Worm (Caenorhabditis elegans) whole organism, L4 larva: ENCODE measurements around the gene K03B4.6.
A peak's percentile ranks its signal among the peaks of the same experiment; 100 is the strongest.

Experiments
- F37D6.2 ChIP-seq: sonication (generic microtip); optimal IDR thresholded peaks from 2 replicates; lab custom pipeline; 2016; ENCODE audit warnings: mild to moderate bottlenecking, missing genetic modification characterization, missing compliant biosample characterization
- F44E2.7 ChIP-seq: fragments of 200-800 bp; sonication (Bioruptor generic); IDR thresholded peaks from 2 replicates; pipeline ENCODE4 v2.1.2; 2022; ENCODE audit warnings: missing genetic modification characterization, missing compliant biosample characterization
- R02D3.7 ChIP-seq: fragments of 150-350 bp; sonication (generic microtip); optimal IDR thresholded peaks from 3 replicates; lab custom pipeline; 2014; ENCODE audit warnings: missing biosample characterization, missing genetic modification characterization
- T26A8.4 ChIP-seq: fragments of 200-800 bp; sonication (Bioruptor generic); IDR thresholded peaks from 2 replicates; pipeline ENCODE4 v1.3.6; 2022; ENCODE audit warnings: missing genetic modification characterization, missing compliant biosample characterization
- Y48G9A.11 ChIP-seq: fragments of 200-800 bp; sonication (Bioruptor generic); IDR thresholded peaks from 2 replicates; pipeline ENCODE4 v1.3.6; 2022; ENCODE audit warnings: missing genetic modification reagents, missing genetic modification characterization, missing compliant biosample characterization
- Y5F2A.4 ChIP-seq: fragments of 200-800 bp; sonication (Bioruptor generic); optimal IDR thresholded peaks from 2 replicates; lab custom pipeline; 2018; ENCODE audit warnings: mild to moderate bottlenecking, missing genetic modification characterization, missing compliant biosample characterization
- Y75B8A.6 ChIP-seq: fragments of 200-800 bp; sonication (Bioruptor generic); IDR thresholded peaks from 2 replicates; pipeline ENCODE4 v1.3.6; 2022; ENCODE audit warnings: missing genetic modification reagents, missing genetic modification characterization, missing compliant biosample characterization
- ZK546.5 ChIP-seq, 2 experiments: sonication (generic microtip); optimal IDR thresholded peaks; 2 replicates each; lab custom pipeline; 2017; ENCODE audit warnings: missing biosample characterization in 2 of 2, missing genetic modification characterization in 2 of 2
- aly-2 ChIP-seq: sonication (generic microtip); optimal IDR thresholded peaks from 2 replicates; lab custom pipeline; 2018; ENCODE audit warnings: missing biosample characterization, missing genetic modification characterization
- attf-4 ChIP-seq: sonication (generic microtip); optimal IDR thresholded peaks from 3 replicates; lab custom pipeline; 2017; ENCODE audit warnings: missing biosample characterization, missing genetic modification characterization
- ceh-20 ChIP-seq: fragments of 200-800 bp; sonication (Bioruptor generic); IDR thresholded peaks from 2 replicates; pipeline ENCODE4 v1.3.6; 2022; ENCODE audit warnings: missing genetic modification reagents, missing genetic modification characterization, missing compliant biosample characterization
- ceh-28 ChIP-seq: fragments of 150-350 bp; optimal IDR thresholded peaks from 2 replicates; lab custom pipeline; 2014; ENCODE audit warnings: missing biosample characterization, missing genetic modification reagents, missing genetic modification characterization
- ceh-82 ChIP-seq: sonication (generic microtip); optimal IDR thresholded peaks from 2 replicates; lab custom pipeline; 2017; ENCODE audit warnings: missing biosample characterization, missing genetic modification characterization
- ces-1 ChIP-seq: fragments of 150-350 bp; sonication (generic microtip); optimal IDR thresholded peaks from 4 replicates; lab custom pipeline; 2014; ENCODE audit warnings: missing biosample characterization, missing genetic modification reagents, missing genetic modification characterization
- cey-2 ChIP-seq: sonication (generic microtip); optimal IDR thresholded peaks from 3 replicates; lab custom pipeline; 2017; ENCODE audit warnings: missing genetic modification characterization, mild to moderate bottlenecking, missing compliant biosample characterization, antibody characterized with exemption, borderline replicate concordance; ENCODE audit not compliant: insufficient read depth
- ctbp-1 ChIP-seq: fragments of 200-800 bp; sonication (Bioruptor generic); IDR thresholded peaks from 2 replicates; pipeline ENCODE4 v1.3.6; 2022; ENCODE audit warnings: missing genetic modification reagents, missing genetic modification characterization, missing compliant biosample characterization
- daf-12 ChIP-seq: fragments of 150-350 bp; optimal IDR thresholded peaks from 2 replicates; lab custom pipeline; 2014; ENCODE audit warnings: missing biosample characterization, missing genetic modification reagents, missing genetic modification characterization
- dmd-8 ChIP-seq: fragments of 200-800 bp; sonication (Bioruptor generic); IDR thresholded peaks from 2 replicates; pipeline ENCODE4 v1.3.6; 2022; ENCODE audit warnings: missing genetic modification characterization, missing compliant biosample characterization
- dmd-9 ChIP-seq: fragments of 200-800 bp; sonication (Bioruptor generic); IDR thresholded peaks from 2 replicates; pipeline ENCODE4 v1.3.6; 2022; ENCODE audit warnings: missing genetic modification reagents, missing genetic modification characterization, missing compliant biosample characterization
- dpl-1 ChIP-seq: fragments of 150-350 bp; optimal IDR thresholded peaks from 2 replicates; lab custom pipeline; 2014; ENCODE audit warnings: missing biosample characterization, missing genetic modification reagents, missing genetic modification characterization
- dve-1 ChIP-seq: sonication (generic microtip); optimal IDR thresholded peaks from 2 replicates; lab custom pipeline; 2017; ENCODE audit warnings: antibody characterized with exemption, mild to moderate bottlenecking, missing genetic modification characterization, missing compliant biosample characterization; ENCODE audit not compliant: insufficient read depth
- egl-27 ChIP-seq: sonication (generic microtip); optimal IDR thresholded peaks from 3 replicates; lab custom pipeline; 2017; ENCODE audit warnings: missing biosample characterization, missing genetic modification reagents, missing genetic modification characterization
- egl-43 ChIP-seq: fragments of 200-800 bp; sonication (Bioruptor generic); IDR thresholded peaks from 2 replicates; pipeline ENCODE4 v1.3.6; 2022; ENCODE audit warnings: missing genetic modification reagents, missing genetic modification characterization, missing compliant biosample characterization
- fos-1 ChIP-seq: fragments of 150-350 bp; optimal IDR thresholded peaks from 2 replicates; lab custom pipeline; 2014; ENCODE audit warnings: missing biosample characterization, missing genetic modification characterization
- hlh-30 ChIP-seq: sonication (generic microtip); optimal IDR thresholded peaks from 2 replicates; lab custom pipeline; 2017; ENCODE audit warnings: antibody characterized with exemption, mild to moderate bottlenecking, missing genetic modification characterization, missing compliant biosample characterization; ENCODE audit not compliant: insufficient read depth
- jun-1 ChIP-seq: fragments of 150-350 bp; optimal IDR thresholded peaks from 2 replicates; lab custom pipeline; 2014; ENCODE audit warnings: missing biosample characterization, missing genetic modification reagents, missing genetic modification characterization
- lim-7 ChIP-seq: fragments of 200-800 bp; sonication (Bioruptor generic); IDR thresholded peaks from 2 replicates; pipeline ENCODE4 v1.3.6; 2022; ENCODE audit warnings: missing genetic modification characterization, missing compliant biosample characterization
- lin-1 ChIP-seq: fragments of 200-800 bp; sonication (Bioruptor generic); IDR thresholded peaks from 2 replicates; pipeline ENCODE4 v1.3.6; 2022; ENCODE audit warnings: missing genetic modification reagents, missing genetic modification characterization, missing compliant biosample characterization
- lin-13 ChIP-seq: fragments of 150-350 bp; optimal IDR thresholded peaks from 2 replicates; lab custom pipeline; 2014; ENCODE audit warnings: missing biosample characterization, missing genetic modification reagents, missing genetic modification characterization
- lin-39 ChIP-seq: fragments of 150-350 bp; optimal IDR thresholded peaks from 2 replicates; lab custom pipeline; 2014; ENCODE audit warnings: missing biosample characterization, missing genetic modification reagents, missing genetic modification characterization
- lsy-2 ChIP-seq, 2 experiments: fragments of 150-350 bp in 1 of 2; sonication (generic microtip) in 1 of 2; optimal IDR thresholded peaks; 2 replicates each; lab custom pipeline; 2014 to 2017; ENCODE audit warnings: missing biosample characterization in 2 of 2, missing genetic modification characterization in 2 of 2
- madf-9 ChIP-seq: fragments of 200-800 bp; sonication (Bioruptor generic); conservative IDR thresholded peaks from 2 replicates; pipeline ENCODE4 v1.3.6; 2022; ENCODE audit warnings: missing genetic modification reagents, missing genetic modification characterization, missing compliant biosample characterization
- mdl-1 ChIP-seq, 2 experiments: fragments of 150-350 bp in 1 of 2; sonication (generic microtip) in 1 of 2; optimal IDR thresholded peaks; 2 replicates each; lab custom pipeline; 2014 to 2017; ENCODE audit warnings: missing biosample characterization in 2 of 2, missing genetic modification characterization in 2 of 2
- mes-2 ChIP-seq: sonication (generic microtip); optimal IDR thresholded peaks from 2 replicates; lab custom pipeline; 2016; ENCODE audit warnings: missing genotype, mild to moderate bottlenecking, missing genetic modification characterization, missing compliant biosample characterization; ENCODE audit not compliant: poor library complexity, severe bottlenecking
- nhr-111 ChIP-seq: fragments of 200-800 bp; sonication (Bioruptor generic); optimal IDR thresholded peaks from 2 replicates; lab custom pipeline; 2018; ENCODE audit warnings: mild to moderate bottlenecking, missing genetic modification characterization, missing compliant biosample characterization
- nhr-25 ChIP-seq: sonication (generic microtip); optimal IDR thresholded peaks from 2 replicates; lab custom pipeline; 2017; ENCODE audit warnings: missing genetic modification characterization, mild to moderate bottlenecking, missing compliant biosample characterization, antibody characterized with exemption, moderate library complexity, borderline replicate concordance; ENCODE audit not compliant: insufficient read depth
- nhr-42 ChIP-seq: fragments of 200-800 bp; sonication (Bioruptor generic); IDR thresholded peaks from 2 replicates; pipeline ENCODE4 v1.3.6; 2022; ENCODE audit warnings: missing genetic modification characterization, missing compliant biosample characterization
- nhr-76 ChIP-seq: fragments of 150-350 bp; optimal IDR thresholded peaks from 2 replicates; lab custom pipeline; 2014; ENCODE audit warnings: missing biosample characterization, missing genetic modification characterization
- pha-4 ChIP-seq, 2 experiments: fragments of 150-350 bp in 1 of 2; fragments of 200-800 bp in 1 of 2; sonication (Bioruptor generic) in 1 of 2; IDR thresholded peaks in 1 of 2; optimal IDR thresholded peaks in 1 of 2; 2 replicates each; pipeline versions ENCODE4 v1.3.6 to Lab custom; 2014 to 2022; ENCODE audit warnings: missing genetic modification characterization in 2 of 2, missing genetic modification reagents in 2 of 2, missing biosample characterization in 1 of 2, missing compliant biosample characterization in 1 of 2
- php-3 ChIP-seq: fragments of 200-800 bp; sonication (Bioruptor generic); IDR thresholded peaks from 2 replicates; pipeline ENCODE4 v1.3.6; 2022; ENCODE audit warnings: missing genetic modification reagents, missing genetic modification characterization, missing compliant biosample characterization
- saeg-2 ChIP-seq: fragments of 200-800 bp; sonication (Bioruptor generic); IDR thresholded peaks from 2 replicates; pipeline ENCODE4 v1.3.6; 2022; ENCODE audit warnings: missing genetic modification reagents, missing genetic modification characterization, missing compliant biosample characterization
- sdz-12 ChIP-seq: fragments of 200-800 bp; sonication (Bioruptor generic); optimal IDR thresholded peaks from 2 replicates; lab custom pipeline; 2018; ENCODE audit warnings: mild to moderate bottlenecking, missing genetic modification characterization, missing compliant biosample characterization
- snpc-1.2 ChIP-seq: fragments of 200-800 bp; sonication (Bioruptor generic); IDR thresholded peaks from 2 replicates; pipeline ENCODE4 v1.3.6; 2022; ENCODE audit warnings: missing genetic modification reagents, missing genetic modification characterization, missing compliant biosample characterization
- spr-3 ChIP-seq: fragments of 200-800 bp; sonication (Bioruptor generic); optimal IDR thresholded peaks from 2 replicates; lab custom pipeline; 2018; ENCODE audit warnings: mild to moderate bottlenecking, missing genetic modification characterization, missing compliant biosample characterization
- tag-97 ChIP-seq: fragments of 200-800 bp; sonication (Bioruptor generic); IDR thresholded peaks from 2 replicates; pipeline ENCODE4 v1.3.6; 2022; ENCODE audit warnings: missing genetic modification characterization, missing compliant biosample characterization
- vab-7 ChIP-seq: fragments of 200-800 bp; sonication (Bioruptor generic); IDR thresholded peaks from 2 replicates; pipeline ENCODE4 v1.3.6; 2022; ENCODE audit warnings: missing genetic modification reagents, missing genetic modification characterization, missing compliant biosample characterization
- zag-1 ChIP-seq: fragments of 150-350 bp; optimal IDR thresholded peaks from 2 replicates; lab custom pipeline; 2014; ENCODE audit warnings: missing biosample characterization, missing genetic modification characterization
- zfp-3 ChIP-seq: fragments of 200-800 bp; sonication (Bioruptor generic); conservative IDR thresholded peaks from 2 replicates; pipeline ENCODE4 v1.3.6; 2022; ENCODE audit warnings: missing genetic modification reagents, missing genetic modification characterization, missing compliant biosample characterization
- zip-2 ChIP-seq: fragments of 150-350 bp; optimal IDR thresholded peaks from 2 replicates; lab custom pipeline; 2014; ENCODE audit warnings: missing biosample characterization, missing genetic modification characterization
- ztf-11 ChIP-seq: fragments of 150-350 bp; optimal IDR thresholded peaks from 2 replicates; lab custom pipeline; 2014; ENCODE audit warnings: missing biosample characterization, missing genetic modification characterization

The K03B4.6 gene

DNA sequence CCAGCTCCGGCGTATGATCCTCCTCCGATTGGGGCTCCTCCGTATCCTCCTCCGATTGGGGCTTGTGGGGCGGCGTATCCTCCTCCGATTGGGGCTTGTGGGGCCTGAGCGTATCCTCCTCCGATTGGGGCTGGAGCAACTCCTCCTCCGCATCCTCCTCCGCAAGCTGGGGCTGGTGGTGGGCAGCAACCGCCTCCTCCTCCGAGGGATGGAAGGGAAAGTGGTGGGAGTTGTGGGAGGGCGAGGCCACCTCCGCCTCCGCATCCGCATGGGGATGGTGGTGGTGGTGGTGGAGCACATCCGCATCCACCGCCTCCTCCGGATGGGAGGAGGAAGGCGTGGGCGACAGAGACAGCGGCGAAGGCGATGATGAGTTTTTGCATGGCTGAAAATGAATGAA is 28.1 kb downstream of the K03B4.6 start, which contains the start of gene F41F3.3 (continued):
- TF ChIP-seq madf-9 (no peak), daf-12 (tag; lab: Kevin White, UChicago) (no peak), hlh-30 (no peak), ceh-20 (GFP tag; lab: Robert Waterston, UW) (no peak), vab-7 (GFP tag; lab: Robert Waterston, UW) (no peak), nhr-42 (no peak), nhr-25 (no peak), lim-7 (GFP tag; lab: Robert Waterston, UW) (0 out of 2 replicates have a peak, but pooled peaks have one; percentile 51), egl-43 (GFP tag; lab: Robert Waterston, UW) (peak; percentile 82), ceh-28 (tag; lab: Kevin White, UChicago) (no peak), dpl-1 (GFP tag; lab: Kevin White, UChicago) (no peak), zfp-3 (GFP tag; lab: Robert Waterston, UW) (no peak), ZK546.5 (tag; optimal IDR thresholded peaks at IDR 0.05; lab: Kevin White, UChicago) (no peak), ces-1 (GFP tag; lab: Kevin White, UChicago) (no peak), spr-3 (peak; percentile 10), ceh-82 (tag; lab: Kevin White, UChicago) (no peak), saeg-2 (GFP tag; lab: Robert Waterston, UW) (no peak), Y48G9A.11 (GFP tag; lab: Robert Waterston, UW) (no peak), dmd-9 (GFP tag; lab: Robert Waterston, UW) (no peak), mdl-1 (tag; optimal IDR thresholded peaks at IDR 0.05; lab: Kevin White, UChicago) (no peak), zag-1 (tag; lab: Kevin White, UChicago) (no peak), lin-1 (no peak), mes-2 (tag; lab: Kevin White, UChicago) (peak; percentile 30), aly-2 (no peak), zip-2 (tag; lab: Kevin White, UChicago) (no peak), jun-1 (tag; lab: Kevin White, UChicago) (no peak), php-3 (0 out of 2 replicates have a peak, but pooled peaks have one; percentile 48), cey-2 (tag; lab: Kevin White, UChicago) (no peak), snpc-1.2 (GFP tag; lab: Robert Waterston, UW) (peak; percentile 51; the same call in 1 of the 2 replicates), F44E2.7 (GFP tag; lab: Robert Waterston, UW) (no peak), ztf-11 (no peak), dve-1 (tag; lab: Kevin White, UChicago) (no peak), F37D6.2 (tag; lab: Kevin White, UChicago) (no peak), lin-13 (GFP tag; lab: Kevin White, UChicago) (no peak), nhr-111 (GFP tag; lab: Kevin White, UChicago) (no peak), egl-27 (no peak), nhr-76 (no peak), sdz-12 (peak; percentile 25), tag-97 (GFP tag; lab: Robert Waterston, UW) (no peak), ctbp-1 (GFP tag; lab: Robert Waterston, UW) (no peak), Y75B8A.6 (GFP tag; lab: Robert Waterston, UW) (no peak), fos-1 (tag; lab: Kevin White, UChicago) (no peak), attf-4 (tag; lab: Kevin White, UChicago) (no peak), lin-39 (tag; lab: Kevin White, UChicago) (no peak), T26A8.4 (GFP tag; lab: Robert Waterston, UW) (peak; percentile 74), R02D3.7 (tag; lab: Kevin White, UChicago) (no peak), Y5F2A.4 (no peak), lsy-2 (tag; optimal IDR thresholded peaks at IDR 0.05; lab: Kevin White, UChicago) (no peak), dmd-8 (GFP tag; lab: Robert Waterston, UW) (0 out of 2 replicates have a peak, but pooled peaks have one; percentile 32), pha-4 (GFP tag; IDR thresholded peaks at IDR 0.05; lab: Robert Waterston, UW) (peak; percentile 38; the same call in 1 of the 2 replicates), pha-4 (tag; optimal IDR thresholded peaks at IDR 0.05; lab: Kevin White, UChicago) (no peak)
